Fruit fly (Drosophila melanogaster) S2 (cell line): Measurements from ENCODE around the gene Dtwd2.

Source experiments
- CG8478 ChIP-seq: fragments of >200 bp; optimal IDR thresholded peaks from 2 replicates; lab custom pipeline; 2018
- CTCF ChIP-seq, 2 experiments: fragments of >200 bp; optimal IDR thresholded peaks; 2 replicates each; lab custom pipeline; 2018

The Dtwd2 gene

dm6 chr3R:7285662-7286061 is 36.1 kb downstream of the Dtwd2 start, which contains the start of gene RacGAP84C:
Gene RacGAP84C (plus strand): TSS chr3R:7285962.
- no peak for TF ChIP-seq CG8478 (lab: Kevin White, UChicago)
- TF ChIP-seq CTCF (optimal IDR thresholded peaks at IDR 0.05; lab: Kevin White, UChicago), result no peak
